Fruit fly (Drosophila melanogaster) S2 (cell line): ENCODE measurements around the gene CG31533.

ENCODE experiments used
- CG8478 ChIP-seq: fragments of >200 bp; optimal IDR thresholded peaks from 2 replicates; lab custom pipeline; 2018
- CTCF ChIP-seq, 2 experiments: fragments of >200 bp; optimal IDR thresholded peaks; 2 replicates each; lab custom pipeline; 2018

- TF ChIP-seq CG8478 (lab: Kevin White, UChicago) (no peak), CTCF (optimal IDR thresholded peaks at IDR 0.05; lab: Kevin White, UChicago) (no peak)
These were observed 49.6 kb downstream of the CG31533 start for dm6 chr3R:14107597-14107996.
